Fruit fly (Drosophila melanogaster) whole organism, prepupa: ENCODE measurements around the gene CG32148.
A peak's percentile ranks its signal among the peaks of the same experiment; 100 is the strongest.

Source experiments
- CG10631 ChIP-seq: fragments of 200-800 bp; sonication (Bioruptor generic); optimal IDR thresholded peaks from 2 replicates; lab custom pipeline; 2016; ENCODE audit warnings: missing biosample characterization, missing genetic modification characterization
- CG11294 ChIP-seq: fragments of 200-800 bp; sonication (Bioruptor generic); IDR thresholded peaks from 2 replicates; pipeline ENCODE4 v1.3.6; 2022; ENCODE audit warnings: missing biosample characterization, missing genetic modification characterization
- CG11762 ChIP-seq: fragments of 200-800 bp; sonication (Bioruptor generic); optimal IDR thresholded peaks from 3 replicates; lab custom pipeline; 2016; ENCODE audit warnings: missing biosample characterization, missing genetic modification characterization; ENCODE audit not compliant: insufficient read depth
- CG11902 ChIP-seq: fragments of 200-800 bp; sonication (Bioruptor generic); optimal IDR thresholded peaks from 3 replicates; lab custom pipeline; 2016; ENCODE audit warnings: missing biosample characterization, missing genetic modification characterization
- CG3032 ChIP-seq: fragments of 200-800 bp; optimal IDR thresholded peaks from 2 replicates; lab custom pipeline; 2019; ENCODE audit warnings: missing biosample characterization, mild to moderate bottlenecking, missing genetic modification characterization, moderate library complexity
- CG32006 ChIP-seq: fragments of 200-800 bp; sonication (Bioruptor generic); optimal IDR thresholded peaks from 3 replicates; lab custom pipeline; 2017; ENCODE audit warnings: missing biosample characterization, mild to moderate bottlenecking, missing genetic modification characterization
- CG4318 ChIP-seq: fragments of 200-800 bp; sonication (Bioruptor generic); optimal IDR thresholded peaks from 3 replicates; lab custom pipeline; 2017; ENCODE audit warnings: missing biosample characterization, mild to moderate bottlenecking, missing genetic modification characterization
- CG6163 ChIP-seq: fragments of 200-800 bp; sonication (Bioruptor generic); IDR thresholded peaks from 3 replicates; pipeline ENCODE4 v1.3.6; 2022; ENCODE audit warnings: missing biosample characterization, missing genetic modification characterization
- CG6276 ChIP-seq: fragments of 200-800 bp; sonication (Bioruptor generic); optimal IDR thresholded peaks from 2 replicates; lab custom pipeline; 2017; ENCODE audit warnings: missing biosample characterization, mild to moderate bottlenecking, missing genetic modification characterization
- CG6792 ChIP-seq: fragments of 200-800 bp; sonication (Bioruptor generic); optimal IDR thresholded peaks from 3 replicates; lab custom pipeline; 2016; ENCODE audit warnings: missing biosample characterization, missing genetic modification characterization
- CG6808 ChIP-seq: fragments of 200-800 bp; sonication (Bioruptor generic); optimal IDR thresholded peaks from 3 replicates; lab custom pipeline; 2017; ENCODE audit warnings: missing biosample characterization, missing genetic modification characterization, mild to moderate bottlenecking, moderate library complexity, missing genetic modification reagents
- CG6854 ChIP-seq: fragments of 200-800 bp; sonication (Bioruptor generic); optimal IDR thresholded peaks from 2 replicates; lab custom pipeline; 2017; ENCODE audit warnings: missing biosample characterization, mild to moderate bottlenecking, missing genetic modification characterization
- CG8119 ChIP-seq: fragments of 200-800 bp; sonication (Bioruptor generic); IDR thresholded peaks from 3 replicates; pipeline ENCODE4 v1.3.6; 2022; ENCODE audit warnings: missing biosample characterization, missing genetic modification characterization
- CG8319 ChIP-seq: fragments of 200-800 bp; sonication (Bioruptor generic); optimal IDR thresholded peaks from 3 replicates; lab custom pipeline; 2016; ENCODE audit warnings: missing biosample characterization, missing genetic modification characterization
- CG8632 ChIP-seq: fragments of 200-800 bp; sonication (Bioruptor generic); optimal IDR thresholded peaks from 3 replicates; lab custom pipeline; 2016; ENCODE audit warnings: missing biosample characterization, missing genetic modification characterization
- CG9139 ChIP-seq: fragments of 200-800 bp; sonication (Bioruptor generic); optimal IDR thresholded peaks from 3 replicates; lab custom pipeline; 2017; ENCODE audit warnings: missing biosample characterization, mild to moderate bottlenecking, missing genetic modification characterization
- Eip75B ChIP-seq: fragments of 200-800 bp; sonication (Bioruptor generic); optimal IDR thresholded peaks from 3 replicates; lab custom pipeline; 2016; ENCODE audit warnings: missing biosample characterization, missing genetic modification characterization
- Eip78C ChIP-seq: fragments of 200-800 bp; sonication (Bioruptor generic); peaks from one replicate; lab custom pipeline; 2016; ENCODE audit warnings: missing biosample characterization, missing genetic modification characterization
- Eip93F ChIP-seq: fragments of 200-800 bp; sonication (Bioruptor generic); optimal IDR thresholded peaks from 2 replicates; lab custom pipeline; 2016; ENCODE audit warnings: missing biosample characterization, mild to moderate bottlenecking, missing genetic modification characterization
- Ets96B ChIP-seq: fragments of 200-800 bp; optimal IDR thresholded peaks from 2 replicates; lab custom pipeline; 2019; ENCODE audit warnings: missing biosample characterization, mild to moderate bottlenecking, missing genetic modification characterization, moderate library complexity
- Gug ChIP-seq: fragments of 200-800 bp; sonication (Bioruptor generic); IDR thresholded peaks from 2 replicates; pipeline ENCODE4 v1.3.6; 2022; ENCODE audit warnings: missing biosample characterization, missing genetic modification characterization
- Hr39 ChIP-seq: fragments of 200-800 bp; sonication (Bioruptor generic); optimal IDR thresholded peaks from 2 replicates; lab custom pipeline; 2016; ENCODE audit warnings: missing biosample characterization, missing genetic modification characterization
- Hr4 ChIP-seq: fragments of 200-800 bp; sonication (Bioruptor generic); optimal IDR thresholded peaks from 3 replicates; lab custom pipeline; 2016; ENCODE audit warnings: missing biosample characterization, missing genetic modification characterization
- Lpt ChIP-seq: fragments of 200-800 bp; sonication (Bioruptor generic); optimal IDR thresholded peaks from 3 replicates; lab custom pipeline; 2016; ENCODE audit warnings: missing biosample characterization, missing genetic modification characterization
- Met ChIP-seq: fragments of 200-800 bp; sonication (Bioruptor generic); optimal IDR thresholded peaks from 3 replicates; lab custom pipeline; 2016; ENCODE audit warnings: missing biosample characterization, missing genetic modification characterization
- Sox102F ChIP-seq: fragments of 200-800 bp; sonication (Bioruptor generic); optimal IDR thresholded peaks from 2 replicates; lab custom pipeline; 2016; ENCODE audit warnings: missing biosample characterization, mild to moderate bottlenecking, missing genetic modification characterization
- Sox14 ChIP-seq: fragments of 200-800 bp; sonication (Bioruptor generic); optimal IDR thresholded peaks from 3 replicates; lab custom pipeline; 2016; ENCODE audit warnings: missing biosample characterization, missing genetic modification characterization
- Sox15 ChIP-seq: fragments of 200-800 bp; sonication (Bioruptor generic); optimal IDR thresholded peaks from 3 replicates; lab custom pipeline; 2016; ENCODE audit warnings: missing biosample characterization, missing genetic modification characterization
- achi ChIP-seq: fragments of 200-800 bp; sonication (Bioruptor generic); optimal IDR thresholded peaks from 3 replicates; lab custom pipeline; 2016; ENCODE audit warnings: missing biosample characterization, missing genetic modification characterization
- acj6 ChIP-seq: fragments of 200-800 bp; sonication (Bioruptor generic); optimal IDR thresholded peaks from 3 replicates; lab custom pipeline; 2016; ENCODE audit warnings: missing biosample characterization, missing genetic modification characterization
- cyc ChIP-seq: fragments of 200-800 bp; sonication (Bioruptor generic); optimal IDR thresholded peaks from 3 replicates; lab custom pipeline; 2016; ENCODE audit warnings: missing biosample characterization, missing genetic modification characterization
- dac ChIP-seq: fragments of 200-800 bp; sonication (Bioruptor generic); optimal IDR thresholded peaks from 2 replicates; lab custom pipeline; 2017; ENCODE audit warnings: missing biosample characterization, mild to moderate bottlenecking, missing genetic modification characterization
- dsx ChIP-seq: fragments of 200-800 bp; optimal IDR thresholded peaks from 3 replicates; lab custom pipeline; 2019; ENCODE audit warnings: missing biosample characterization, mild to moderate bottlenecking, missing genetic modification characterization, moderate library complexity; ENCODE audit not compliant: poor library complexity, severe bottlenecking
- eg ChIP-seq: fragments of 200-800 bp; sonication (Bioruptor generic); IDR thresholded peaks from 3 replicates; pipeline ENCODE4 v1.3.6; 2022; ENCODE audit warnings: missing biosample characterization, missing genetic modification characterization
- fd59A ChIP-seq: fragments of 200-800 bp; sonication (Bioruptor generic); optimal IDR thresholded peaks from 2 replicates; lab custom pipeline; 2017; ENCODE audit warnings: missing biosample characterization, mild to moderate bottlenecking, missing genetic modification characterization, missing genetic modification reagents
- fd85E ChIP-seq: fragments of 200-800 bp; sonication (Bioruptor generic); optimal IDR thresholded peaks from 3 replicates; lab custom pipeline; 2016; ENCODE audit warnings: missing biosample characterization, missing genetic modification characterization
- fkh ChIP-seq: fragments of 200-800 bp; sonication (Bioruptor generic); optimal IDR thresholded peaks from 3 replicates; lab custom pipeline; 2017; ENCODE audit warnings: missing biosample characterization, mild to moderate bottlenecking, missing genetic modification characterization, moderate library complexity
- pdm3 ChIP-seq: fragments of 200-800 bp; sonication (Bioruptor generic); optimal IDR thresholded peaks from 3 replicates; lab custom pipeline; 2016; ENCODE audit warnings: missing biosample characterization, missing genetic modification characterization
- spab ChIP-seq: fragments of 200-800 bp; sonication (Bioruptor generic); optimal IDR thresholded peaks from 2 replicates; lab custom pipeline; 2017; ENCODE audit warnings: missing biosample characterization, mild to moderate bottlenecking, missing genetic modification characterization, missing genetic modification reagents
- svp ChIP-seq: fragments of 200-800 bp; sonication (Bioruptor generic); peaks from one replicate; lab custom pipeline; 2016; ENCODE audit warnings: missing biosample characterization, missing genetic modification characterization
- topi ChIP-seq: fragments of 200-800 bp; sonication (Bioruptor generic); optimal IDR thresholded peaks from 3 replicates; lab custom pipeline; 2016; ENCODE audit warnings: missing biosample characterization, missing genetic modification characterization
- vri ChIP-seq: fragments of 200-800 bp; sonication (Bioruptor generic); optimal IDR thresholded peaks from 3 replicates; lab custom pipeline; 2016; ENCODE audit warnings: missing biosample characterization, mild to moderate bottlenecking, missing genetic modification characterization

Gene CG32148

dm6 chr3L:14984521-14985150 is 38.7 kb upstream of the CG32148 start, which contains the start of gene mnd (continued):
- TF ChIP-seq Lpt (GFP tag; lab: Kevin White, UChicago) (peak; percentile 87), Ets96B (peak; percentile 89), Hr4 (GFP tag; lab: Kevin White, UChicago) (peak; percentile 91), CG32006 (GFP tag; lab: Kevin White, UChicago) (peak; percentile 84), spab (peak; percentile 57), dac (GFP tag; lab: Kevin White, UChicago) (no peak), dsx (peak; percentile 80), Gug (peak; percentile 85)

- TF ChIP-seq CG8632 (GFP tag; lab: Kevin White, UChicago) (no peak), CG3032 (tag; lab: Kevin White, UChicago) (no peak), Hr4 (GFP tag; lab: Kevin White, UChicago) (peak; percentile 26), Met (peak; percentile 1), Sox102F (GFP tag; lab: Kevin White, UChicago) (no peak), svp (peak; percentile 38), Eip78C (peak; percentile 44)
- TF ChIP-seq, all 60 proteins: peak for 4
Observed at dm6 chr3L:14986340-14986916, 36.9 kb upstream of the CG32148 start.

dm6 chr3L:14986984-14987896 is 36.1 kb upstream of the CG32148 start:
- TF ChIP-seq Sox14 (GFP tag; lab: Kevin White, UChicago) (no peak), CG8632 (GFP tag; lab: Kevin White, UChicago) (no peak), CG6163 (0 out of 3 replicates have a peak, but pooled peaks have one; percentile 16), Eip93F (GFP tag; lab: Kevin White, UChicago) (no peak), CG3032 (tag; lab: Kevin White, UChicago) (no peak), CG9139 (no peak), Met (peak; percentile 15), CG8119 (GFP tag; lab: Robert Waterston, UW) (0 out of 3 replicates have a peak, but pooled peaks have one; percentile 12), fkh (GFP tag; lab: Kevin White, UChicago) (peak; percentile 42), CG11294 (GFP tag; lab: Robert Waterston, UW) (no peak), svp (peak; percentile 32), Hr39 (GFP tag; lab: Kevin White, UChicago) (no peak), topi (no peak), CG11762 (GFP tag; lab: Kevin White, UChicago) (no peak), CG6808 (GFP tag; lab: Kevin White, UChicago) (no peak), fd59A (GFP tag; lab: Kevin White, UChicago) (no peak), CG4318 (no peak), Eip75B (GFP tag; lab: Kevin White, UChicago) (no peak), CG6792 (GFP tag; lab: Kevin White, UChicago) (no peak), CG8319 (no peak), eg (GFP tag; lab: Robert Waterston, UW) (peak; percentile 35; the same call in 1 of the 3 replicates), dac (GFP tag; lab: Kevin White, UChicago) (no peak), CG6854 (peak; percentile 30), cyc (GFP tag; lab: Kevin White, UChicago) (no peak), acj6 (GFP tag; lab: Kevin White, UChicago) (no peak), CG10631 (GFP tag; lab: Kevin White, UChicago) (no peak), CG11902 (GFP tag; lab: Kevin White, UChicago) (no peak), achi (GFP tag; lab: Kevin White, UChicago) (no peak), pdm3 (GFP tag; lab: Kevin White, UChicago) (no peak), Lpt (GFP tag; lab: Kevin White, UChicago) (no peak), Gug (no peak), CG6276 (GFP tag; lab: Kevin White, UChicago) (no peak), fd85E (GFP tag; lab: Kevin White, UChicago) (no peak), Eip78C (peak; percentile 10), vri (GFP tag; lab: Kevin White, UChicago) (peak; percentile 48), Sox15 (GFP tag; lab: Kevin White, UChicago) (no peak)
- TF ChIP-seq, all 60 proteins: peak for 9
